Fruit fly (Drosophila melanogaster) whole organism, embryonic: ENCODE results near the gene dnc.

Experiments used
- CG10654 ChIP-seq: fragments of 200-800 bp; sonication (Bioruptor generic); optimal IDR thresholded peaks from 2 replicates; lab custom pipeline; 2016; ENCODE audit warnings: missing biosample characterization, missing genetic modification characterization
- CG10979 ChIP-seq: fragments of 200-800 bp; sonication (Bioruptor generic); optimal IDR thresholded peaks from 2 replicates; lab custom pipeline; 2018; ENCODE audit warnings: missing biosample characterization, mild to moderate bottlenecking, missing genetic modification characterization, moderate library complexity
- CG11504 ChIP-seq: fragments of 200-800 bp; sonication (Bioruptor generic); optimal IDR thresholded peaks from 3 replicates; lab custom pipeline; 2019; ENCODE audit warnings: missing biosample characterization, mild to moderate bottlenecking, missing genetic modification characterization, moderate library complexity
- CG12219 ChIP-seq: fragments of 200-800 bp; sonication (Bioruptor generic); optimal IDR thresholded peaks from 3 replicates; lab custom pipeline; 2018; ENCODE audit warnings: missing biosample characterization, mild to moderate bottlenecking, missing genetic modification characterization
- CG12236 ChIP-seq: fragments of 200-800 bp; sonication (Bioruptor generic); optimal IDR thresholded peaks from 2 replicates; lab custom pipeline; 2016; ENCODE audit warnings: missing biosample characterization, missing genetic modification characterization
- CG13296 ChIP-seq: fragments of 200-800 bp; sonication (Bioruptor generic); optimal IDR thresholded peaks from 3 replicates; lab custom pipeline; 2018; ENCODE audit warnings: missing biosample characterization, mild to moderate bottlenecking, missing genetic modification characterization
- CG13894 ChIP-seq: fragments of 200-800 bp; sonication (Bioruptor generic); optimal IDR thresholded peaks from 3 replicates; lab custom pipeline; 2018; ENCODE audit warnings: missing biosample characterization, mild to moderate bottlenecking, missing genetic modification characterization, moderate library complexity
- CG17568 ChIP-seq: fragments of 200-800 bp; sonication (Bioruptor generic); optimal IDR thresholded peaks from 2 replicates; lab custom pipeline; 2018; ENCODE audit warnings: missing biosample characterization, mild to moderate bottlenecking, missing genetic modification characterization, moderate library complexity
- CG2199 ChIP-seq: fragments of 200-800 bp; sonication (Bioruptor generic); IDR thresholded peaks from 3 replicates; pipeline ENCODE4 v1.3.6; 2022; ENCODE audit warnings: missing biosample characterization, missing genetic modification characterization
- CG30403 ChIP-seq: fragments of 200-800 bp; sonication (Bioruptor generic); optimal IDR thresholded peaks from 3 replicates; lab custom pipeline; 2016; ENCODE audit warnings: missing biosample characterization, missing genetic modification characterization
- CG6254 ChIP-seq: fragments of 200-800 bp; sonication (Bioruptor generic); optimal IDR thresholded peaks from 3 replicates; lab custom pipeline; 2017; ENCODE audit warnings: mild to moderate bottlenecking, missing biosample characterization, missing genetic modification reagents, missing genetic modification characterization
- CG7372 ChIP-seq: fragments of 200-800 bp; sonication (Bioruptor generic); IDR thresholded peaks from 2 replicates; pipeline ENCODE4 v1.3.6; 2022; ENCODE audit warnings: missing biosample characterization, missing genetic modification characterization
- CG8359 ChIP-seq: fragments of 200-800 bp; sonication (Bioruptor generic); optimal IDR thresholded peaks from 2 replicates; lab custom pipeline; 2017; ENCODE audit warnings: missing biosample characterization, mild to moderate bottlenecking, missing genetic modification characterization, borderline replicate concordance
- CG8944 ChIP-seq: fragments of 200-800 bp; sonication (Bioruptor generic); optimal IDR thresholded peaks from 3 replicates; lab custom pipeline; 2016; ENCODE audit warnings: missing biosample characterization, missing genetic modification characterization
- CG9437 ChIP-seq: fragments of 200-800 bp; sonication (Bioruptor generic); optimal IDR thresholded peaks from 2 replicates; lab custom pipeline; 2018; ENCODE audit warnings: missing biosample characterization, mild to moderate bottlenecking, missing genetic modification characterization
- CG9727 ChIP-seq: fragments of 200-800 bp; sonication (Bioruptor generic); optimal IDR thresholded peaks from 3 replicates; lab custom pipeline; 2017; ENCODE audit warnings: missing biosample characterization, mild to moderate bottlenecking, missing genetic modification characterization
- CG9797 ChIP-seq: fragments of 200-800 bp; sonication (Bioruptor generic); optimal IDR thresholded peaks from 3 replicates; lab custom pipeline; 2018; ENCODE audit warnings: missing biosample characterization, mild to moderate bottlenecking, missing genetic modification characterization
- CTCF ChIP-seq: fragments of 200-800 bp; sonication (Bioruptor generic); optimal IDR thresholded peaks from 2 replicates; lab custom pipeline; 2017; ENCODE audit warnings: missing biosample characterization, mild to moderate bottlenecking, missing genetic modification characterization, moderate library complexity
- CkIIα-i1 ChIP-seq: fragments of 200-800 bp; sonication (Bioruptor generic); IDR thresholded peaks from 2 replicates; pipeline ENCODE4 v1.3.6; 2022; ENCODE audit warnings: missing biosample characterization, missing genetic modification characterization
- Ets65A ChIP-seq: fragments of 200-800 bp; sonication (Bioruptor generic); peaks from one replicate; lab custom pipeline; 2016; ENCODE audit warnings: missing biosample characterization, missing genetic modification characterization
- Fer1 ChIP-seq: fragments of 200-800 bp; sonication (Bioruptor generic); optimal IDR thresholded peaks from 2 replicates; lab custom pipeline; 2017; ENCODE audit warnings: missing biosample characterization, mild to moderate bottlenecking, missing genetic modification characterization
- Fer3 ChIP-seq: fragments of 200-800 bp; sonication (Bioruptor generic); optimal IDR thresholded peaks from 2 replicates; lab custom pipeline; 2018; ENCODE audit warnings: missing biosample characterization, mild to moderate bottlenecking, missing genetic modification characterization, moderate library complexity
- HLHmδ ChIP-seq: fragments of 200-800 bp; sonication (Bioruptor generic); optimal IDR thresholded peaks from 2 replicates; lab custom pipeline; 2018; ENCODE audit warnings: missing biosample characterization, mild to moderate bottlenecking, missing genetic modification characterization, moderate library complexity
- HmgZ ChIP-seq: fragments of 200-800 bp; sonication (Bioruptor generic); optimal IDR thresholded peaks from 2 replicates; lab custom pipeline; 2018; ENCODE audit warnings: missing biosample characterization, mild to moderate bottlenecking, missing genetic modification characterization
- Hr51 ChIP-seq, 2 experiments: fragments of 200-800 bp; sonication (Bioruptor generic); optimal IDR thresholded peaks; 2 replicates in 1 of 2; 3 replicates in 1 of 2; lab custom pipeline; 2016 to 2018; ENCODE audit warnings: missing biosample characterization in 2 of 2, missing genetic modification characterization in 2 of 2, mild to moderate bottlenecking in 1 of 2, moderate library complexity in 1 of 2
- Max ChIP-seq: fragments of 200-800 bp; sonication (Bioruptor generic); optimal IDR thresholded peaks from 2 replicates; lab custom pipeline; 2016; ENCODE audit warnings: missing biosample characterization, mild to moderate bottlenecking, missing genetic modification characterization
- Rx ChIP-seq: fragments of 200-800 bp; sonication (Bioruptor generic); IDR thresholded peaks from 2 replicates; pipeline ENCODE4 v1.3.6; 2022; ENCODE audit warnings: missing biosample characterization, missing genetic modification characterization
- Sox102F ChIP-seq: fragments of 200-800 bp; sonication (Bioruptor generic); optimal IDR thresholded peaks from 2 replicates; lab custom pipeline; 2018; ENCODE audit warnings: missing biosample characterization, mild to moderate bottlenecking, missing genetic modification characterization, moderate library complexity
- Taf1 ChIP-seq: fragments of 200-800 bp; sonication (Bioruptor generic); IDR thresholded peaks from 2 replicates; pipeline ENCODE4 v1.3.6; 2022; ENCODE audit warnings: missing biosample characterization, missing genetic modification characterization
- Trl ChIP-seq, 3 experiments: fragments of >200 bp in 2 of 3; fragments of 200-800 bp in 1 of 3; sonication (Bioruptor generic) in 1 of 3; optimal IDR thresholded peaks; 2 replicates in 1 of 3; 3 replicates in 2 of 3; lab custom pipeline; 2016 to 2017; ENCODE audit warnings: missing biosample characterization in 1 of 3, missing genetic modification characterization in 1 of 3
- az2 ChIP-seq: fragments of 200-800 bp; sonication (Bioruptor generic); optimal IDR thresholded peaks from 3 replicates; lab custom pipeline; 2016; ENCODE audit warnings: missing biosample characterization, missing genetic modification characterization
- bowl ChIP-seq: fragments of 200-800 bp; sonication (Bioruptor generic); IDR thresholded peaks from 2 replicates; pipeline ENCODE4 v1.3.6; 2022; ENCODE audit warnings: missing biosample characterization, missing genetic modification characterization
- br ChIP-seq: fragments of >200 bp; optimal IDR thresholded peaks from 2 replicates; lab custom pipeline; 2017
- cad ChIP-seq: fragments of >200 bp; optimal IDR thresholded peaks from 2 replicates; lab custom pipeline; 2017; ENCODE audit warnings: missing biosample characterization, missing genetic modification characterization
- chif ChIP-seq, 2 experiments: fragments of 200-800 bp; sonication (Bioruptor generic); optimal IDR thresholded peaks; 3 replicates each; lab custom pipeline; 2016; ENCODE audit warnings: missing biosample characterization in 2 of 2, missing genetic modification characterization in 2 of 2
- da ChIP-seq: fragments of 200-800 bp; sonication (Bioruptor generic); optimal IDR thresholded peaks from 2 replicates; lab custom pipeline; 2016; ENCODE audit warnings: missing biosample characterization, missing genetic modification characterization
- emc ChIP-seq: fragments of 200-800 bp; sonication (Bioruptor generic); optimal IDR thresholded peaks from 2 replicates; lab custom pipeline; 2016; ENCODE audit warnings: missing biosample characterization, missing genetic modification characterization
- fd96Cb ChIP-seq: fragments of 200-800 bp; sonication (Bioruptor generic); optimal IDR thresholded peaks from 2 replicates; lab custom pipeline; 2018; ENCODE audit warnings: missing biosample characterization, mild to moderate bottlenecking, missing genetic modification characterization, moderate library complexity
- insv ChIP-seq, 2 experiments: fragments of 200-800 bp; sonication (Bioruptor generic); optimal IDR thresholded peaks; 3 replicates each; lab custom pipeline; 2016 to 2018; ENCODE audit warnings: missing biosample characterization in 2 of 2, missing genetic modification characterization in 2 of 2
- luna ChIP-seq: fragments of 200-800 bp; sonication (Bioruptor generic); optimal IDR thresholded peaks from 2 replicates; lab custom pipeline; 2016; ENCODE audit warnings: missing biosample characterization, missing genetic modification characterization
- nerfin-1 ChIP-seq: fragments of 200-800 bp; sonication (Bioruptor generic); optimal IDR thresholded peaks from 3 replicates; lab custom pipeline; 2019; ENCODE audit warnings: missing biosample characterization, mild to moderate bottlenecking, missing genetic modification characterization, moderate library complexity
- otp ChIP-seq: fragments of 200-800 bp; sonication (Bioruptor generic); IDR thresholded peaks from 3 replicates; pipeline ENCODE4, ENCODE4 v1.3.6; 2022; ENCODE audit warnings: missing biosample characterization, missing genetic modification characterization
- pita ChIP-seq: fragments of 200-800 bp; sonication (Bioruptor generic); optimal IDR thresholded peaks from 2 replicates; lab custom pipeline; 2017; ENCODE audit warnings: missing biosample characterization, mild to moderate bottlenecking, missing genetic modification characterization
- pros ChIP-seq: fragments of 200-800 bp; sonication (Bioruptor generic); optimal IDR thresholded peaks from 3 replicates; lab custom pipeline; 2019; ENCODE audit warnings: missing biosample characterization, mild to moderate bottlenecking, missing genetic modification characterization, moderate library complexity
- schlank ChIP-seq: fragments of 200-800 bp; sonication (Bioruptor generic); optimal IDR thresholded peaks from 2 replicates; lab custom pipeline; 2018; ENCODE audit warnings: missing biosample characterization, mild to moderate bottlenecking, missing genetic modification characterization
- sens ChIP-seq: fragments of 200-800 bp; sonication (Bioruptor generic); peaks from one replicate; lab custom pipeline; 2016; ENCODE audit warnings: missing biosample characterization, missing genetic modification characterization
- seq ChIP-seq: fragments of 200-800 bp; sonication (Bioruptor generic); IDR thresholded peaks from 2 replicates; pipeline ENCODE4 v1.3.6; 2022; ENCODE audit warnings: missing biosample characterization, missing genetic modification characterization
- ssp ChIP-seq: fragments of 200-800 bp; sonication (Bioruptor generic); IDR thresholded peaks from 2 replicates; pipeline ENCODE4 v1.3.6; 2022; ENCODE audit warnings: missing biosample characterization, missing genetic modification characterization
- tll ChIP-seq, 2 experiments: fragments of 200-800 bp in 1 of 2; fragments of >200 bp in 1 of 2; sonication (Bioruptor generic) in 1 of 2; optimal IDR thresholded peaks; 2 replicates each; lab custom pipeline; 2017 to 2019; ENCODE audit warnings: missing biosample characterization in 2 of 2, missing genetic modification characterization in 2 of 2, mild to moderate bottlenecking in 1 of 2, moderate library complexity in 1 of 2
- trh ChIP-seq: fragments of 200-800 bp; sonication (Bioruptor generic); optimal IDR thresholded peaks from 2 replicates; lab custom pipeline; 2016; ENCODE audit warnings: missing biosample characterization, missing genetic modification characterization
- vvl ChIP-seq: fragments of 200-800 bp; sonication (Bioruptor generic); IDR thresholded peaks from 2 replicates; pipeline ENCODE4 v1.3.6; 2022; ENCODE audit warnings: missing biosample characterization, missing genetic modification characterization
- zfh2 ChIP-seq: fragments of 200-800 bp; sonication (Bioruptor generic); optimal IDR thresholded peaks from 2 replicates; lab custom pipeline; 2016; ENCODE audit warnings: missing biosample characterization, missing genetic modification characterization

The dnc gene

dm6 chrX:3137853-3138418, 38.3 kb upstream of the dnc start (continued):
- TF ChIP-seq CG11504 (tag; lab: Kevin White, UChicago) (no peak), ssp (GFP tag; lab: Robert Waterston, UW) (no peak), CG13894 (tag; lab: Kevin White, UChicago) (no peak), CG7372 (GFP tag; lab: Robert Waterston, UW) (no peak), CkIIα-i1 (GFP tag; lab: Robert Waterston, UW) (no peak), CG12219 (no peak), CG10654 (GFP tag; lab: Kevin White, UChicago) (no peak), seq (GFP tag; lab: Robert Waterston, UW) (no peak), bowl (GFP tag; lab: Robert Waterston, UW) (no peak), CG13296 (no peak), CG9797 (no peak), tll (GFP tag; optimal IDR thresholded peaks at IDR 0.05; lab: Kevin White, UChicago) (peak in 1 of 2 experiments; percentile 65), Fer1 (GFP tag; lab: Kevin White, UChicago) (no peak), Fer3 (tag; lab: Kevin White, UChicago) (no peak), da (GFP tag; lab: Kevin White, UChicago) (peak; percentile 7), sens (GFP tag; lab: Kevin White, UChicago) (peak; percentile 50), CG17568 (no peak), fd96Cb (tag; lab: Kevin White, UChicago) (no peak), trh (GFP tag; lab: Kevin White, UChicago) (no peak), luna (GFP tag; lab: Kevin White, UChicago) (no peak), CG9727 (GFP tag; lab: Kevin White, UChicago) (no peak), Ets65A (GFP tag; lab: Kevin White, UChicago) (no peak), CG30403 (GFP tag; lab: Kevin White, UChicago) (no peak), vvl (no peak), CG2199 (GFP tag; lab: Robert Waterston, UW) (peak; percentile 64; the same call in 2 of the 3 replicates), Sox102F (GFP tag; lab: Kevin White, UChicago) (no peak), Max (GFP tag; lab: Kevin White, UChicago) (no peak), nerfin-1 (tag; lab: Kevin White, UChicago) (peak; percentile 37), CG10979 (tag; lab: Kevin White, UChicago) (no peak), CG6254 (GFP tag; lab: Kevin White, UChicago) (no peak), Taf1 (GFP tag; lab: Robert Waterston, UW) (no peak), CG8944 (no peak), CTCF (GFP tag; lab: Kevin White, UChicago) (no peak), Trl (optimal IDR thresholded peaks at IDR 0.05; lab: Kevin White, UChicago) (peak in 1 of 2 experiments; percentile 28), Trl (GFP tag; optimal IDR thresholded peaks at IDR 0.05; lab: Kevin White, UChicago) (no peak), CG9437 (no peak), Hr51 (GFP tag; optimal IDR thresholded peaks at IDR 0.05; lab: Kevin White, UChicago) (peak in 1 of 2 experiments; percentile 2), zfh2 (GFP tag; lab: Kevin White, UChicago) (no peak), insv (GFP tag; optimal IDR thresholded peaks at IDR 0.05; lab: Kevin White, UChicago) (no peak), pita (GFP tag; lab: Kevin White, UChicago) (no peak), br (lab: Kevin White, UChicago) (no peak), chif (GFP tag; optimal IDR thresholded peaks at IDR 0.05; lab: Kevin White, UChicago) (no peak), cad (GFP tag; lab: Kevin White, UChicago) (no peak), Rx (GFP tag; lab: Robert Waterston, UW) (no peak), az2 (GFP tag; lab: Kevin White, UChicago) (no peak), CG12236 (GFP tag; lab: Kevin White, UChicago) (no peak), otp (GFP tag; lab: Robert Waterston, UW) (no peak), CG8359 (GFP tag; lab: Kevin White, UChicago) (no peak), HmgZ (tag; lab: Kevin White, UChicago) (no peak), pros (GFP tag; lab: Kevin White, UChicago) (peak; percentile 96), HLHmδ (GFP tag; lab: Kevin White, UChicago) (no peak), emc (no peak), schlank (tag; lab: Kevin White, UChicago) (no peak)
